Fruit fly (Drosophila melanogaster) whole organism, embryonic: ENCODE measurements around the gene CG34135.

Experiments used
- Atf3 ChIP-seq: fragments of 200-800 bp; sonication (Bioruptor generic); optimal IDR thresholded peaks from 3 replicates; lab custom pipeline; 2016; ENCODE audit warnings: missing biosample characterization, missing genetic modification characterization
- Bgb ChIP-seq: fragments of 200-800 bp; sonication (Bioruptor generic); IDR thresholded peaks from 2 replicates; pipeline ENCODE4 v1.3.6; 2022; ENCODE audit warnings: missing biosample characterization, missing genetic modification characterization; ENCODE audit not compliant: partially characterized antibody
- CG10209 ChIP-seq: fragments of 200-800 bp; sonication (Bioruptor generic); optimal IDR thresholded peaks from 3 replicates; lab custom pipeline; 2017; ENCODE audit warnings: missing biosample characterization, mild to moderate bottlenecking, missing genetic modification characterization, missing genetic modification reagents
- CG1024 ChIP-seq: fragments of 200-800 bp; sonication (Bioruptor generic); IDR thresholded peaks from 2 replicates; pipeline ENCODE4 v1.3.6; 2022; ENCODE audit warnings: missing biosample characterization, missing genetic modification characterization
- CG12769 ChIP-seq: fragments of 200-800 bp; sonication (Bioruptor generic); optimal IDR thresholded peaks from 2 replicates; lab custom pipeline; 2019; ENCODE audit warnings: missing biosample characterization, mild to moderate bottlenecking, missing genetic modification characterization, moderate library complexity
- CG13296 ChIP-seq: fragments of 200-800 bp; sonication (Bioruptor generic); optimal IDR thresholded peaks from 3 replicates; lab custom pipeline; 2018; ENCODE audit warnings: missing biosample characterization, mild to moderate bottlenecking, missing genetic modification characterization
- CG13894 ChIP-seq: fragments of 200-800 bp; sonication (Bioruptor generic); optimal IDR thresholded peaks from 3 replicates; lab custom pipeline; 2018; ENCODE audit warnings: missing biosample characterization, mild to moderate bottlenecking, missing genetic modification characterization, moderate library complexity
- CG14710 ChIP-seq: fragments of 200-800 bp; sonication (Bioruptor generic); optimal IDR thresholded peaks from 3 replicates; lab custom pipeline; 2019; ENCODE audit warnings: missing biosample characterization, mild to moderate bottlenecking, missing genetic modification characterization, moderate library complexity
- CG1529 ChIP-seq: fragments of 200-800 bp; sonication (Bioruptor generic); optimal IDR thresholded peaks from 3 replicates; lab custom pipeline; 2018; ENCODE audit warnings: missing biosample characterization, missing genetic modification characterization
- CG15514 ChIP-seq: fragments of 200-800 bp; sonication (Bioruptor generic); optimal IDR thresholded peaks from 3 replicates; lab custom pipeline; 2017; ENCODE audit warnings: missing biosample characterization, missing genetic modification characterization, mild to moderate bottlenecking, moderate library complexity, missing genetic modification reagents
- CG17359 ChIP-seq: fragments of 200-800 bp; sonication (Bioruptor generic); optimal IDR thresholded peaks from 3 replicates; lab custom pipeline; 2018; ENCODE audit warnings: missing biosample characterization, mild to moderate bottlenecking, missing genetic modification characterization, moderate library complexity
- CG17361 ChIP-seq: fragments of 200-800 bp; sonication (Bioruptor generic); IDR thresholded peaks from 3 replicates; pipeline ENCODE4 v1.3.6; 2022; ENCODE audit warnings: missing biosample characterization, missing genetic modification characterization
- CG34376 ChIP-seq: fragments of 200-800 bp; sonication (Bioruptor generic); optimal IDR thresholded peaks from 2 replicates; lab custom pipeline; 2018; ENCODE audit warnings: missing biosample characterization, mild to moderate bottlenecking, missing genetic modification characterization
- CG3995 ChIP-seq: fragments of 200-800 bp; sonication (Bioruptor generic); optimal IDR thresholded peaks from 3 replicates; lab custom pipeline; 2016; ENCODE audit warnings: missing biosample characterization, missing genetic modification characterization
- CG5245 ChIP-seq: fragments of 200-800 bp; sonication (Bioruptor generic); optimal IDR thresholded peaks from 3 replicates; lab custom pipeline; 2016; ENCODE audit warnings: missing biosample characterization, missing genetic modification characterization
- CG6854 ChIP-seq: fragments of 200-800 bp; sonication (Bioruptor generic); optimal IDR thresholded peaks from 3 replicates; lab custom pipeline; 2017; ENCODE audit warnings: missing biosample characterization, mild to moderate bottlenecking, missing genetic modification characterization
- CG7987 ChIP-seq: fragments of 200-800 bp; sonication (Bioruptor generic); optimal IDR thresholded peaks from 2 replicates; lab custom pipeline; 2018; ENCODE audit warnings: missing biosample characterization, mild to moderate bottlenecking, missing genetic modification characterization, moderate library complexity
- CG8290 ChIP-seq, 3 experiments: fragments of 200-800 bp; sonication (Bioruptor generic); optimal IDR thresholded peaks; 2 replicates each; lab custom pipeline; 2016 to 2019; ENCODE audit warnings: missing biosample characterization in 3 of 3, missing genetic modification characterization in 3 of 3, mild to moderate bottlenecking in 2 of 3, moderate library complexity in 1 of 3
- CTCF ChIP-seq: fragments of 200-800 bp; sonication (Bioruptor generic); optimal IDR thresholded peaks from 2 replicates; lab custom pipeline; 2017; ENCODE audit warnings: missing biosample characterization, mild to moderate bottlenecking, missing genetic modification characterization, moderate library complexity
- Deaf1 ChIP-seq: fragments of 200-800 bp; optimal IDR thresholded peaks from 3 replicates; lab custom pipeline; 2019; ENCODE audit warnings: missing biosample characterization, mild to moderate bottlenecking, missing genetic modification characterization, moderate library complexity
- Eip74EF ChIP-seq, 2 experiments: fragments of 200-800 bp in 1 of 2; fragments of >200 bp in 1 of 2; sonication (Bioruptor generic) in 1 of 2; optimal IDR thresholded peaks; 2 replicates each; lab custom pipeline; 2017 to 2019; ENCODE audit warnings: missing biosample characterization in 2 of 2, missing genetic modification characterization in 2 of 2, mild to moderate bottlenecking in 1 of 2, moderate library complexity in 1 of 2
- Ets97D ChIP-seq: fragments of 200-800 bp; sonication (Bioruptor generic); optimal IDR thresholded peaks from 3 replicates; lab custom pipeline; 2016; ENCODE audit warnings: missing biosample characterization, missing genetic modification characterization
- HLH54F ChIP-seq: fragments of 200-800 bp; sonication (Bioruptor generic); optimal IDR thresholded peaks from 3 replicates; lab custom pipeline; 2016; ENCODE audit warnings: missing biosample characterization, missing genetic modification characterization
- Hmr ChIP-seq: fragments of 200-800 bp; sonication (Bioruptor generic); optimal IDR thresholded peaks from 3 replicates; lab custom pipeline; 2017; ENCODE audit warnings: mild to moderate bottlenecking, missing biosample characterization, missing genetic modification reagents, missing genetic modification characterization
- Hr78 ChIP-seq, 2 experiments: fragments of 200-800 bp in 1 of 2; fragments of >200 bp in 1 of 2; sonication (Bioruptor generic) in 1 of 2; optimal IDR thresholded peaks; 2 replicates each; lab custom pipeline; 2017 to 2019; ENCODE audit warnings: missing biosample characterization in 2 of 2, missing genetic modification characterization in 2 of 2, mild to moderate bottlenecking in 1 of 2, moderate library complexity in 1 of 2
- Hsf ChIP-seq: fragments of 200-800 bp; sonication (Bioruptor generic); optimal IDR thresholded peaks from 3 replicates; lab custom pipeline; 2016; ENCODE audit warnings: missing biosample characterization, missing genetic modification characterization
- Med ChIP-seq: fragments of 200-800 bp; sonication (Bioruptor generic); peaks from one replicate; lab custom pipeline; 2016; ENCODE audit warnings: missing biosample characterization, missing genetic modification characterization, mild to moderate bottlenecking, inconsistent platforms, moderate library complexity
- Nf-YC ChIP-seq: fragments of 200-800 bp; optimal IDR thresholded peaks from 3 replicates; lab custom pipeline; 2019; ENCODE audit warnings: missing biosample characterization, mild to moderate bottlenecking, missing genetic modification characterization, moderate library complexity
- Sin3A ChIP-seq: fragments of >200 bp; optimal IDR thresholded peaks from 2 replicates; lab custom pipeline; 2018
- abd-A ChIP-seq: fragments of 200-800 bp; sonication (Bioruptor generic); optimal IDR thresholded peaks from 3 replicates; lab custom pipeline; 2019; ENCODE audit warnings: missing biosample characterization, mild to moderate bottlenecking, missing genetic modification characterization, moderate library complexity
- al ChIP-seq: fragments of 200-800 bp; sonication (Bioruptor generic); IDR thresholded peaks from 2 replicates; pipeline ENCODE4 v1.3.6; 2022; ENCODE audit warnings: missing biosample characterization, missing genetic modification characterization
- bigmax ChIP-seq: fragments of 200-800 bp; sonication (Bioruptor generic); optimal IDR thresholded peaks from 2 replicates; lab custom pipeline; 2018; ENCODE audit warnings: missing biosample characterization, mild to moderate bottlenecking, missing genetic modification characterization
- chinmo ChIP-seq: fragments of 200-800 bp; sonication (Bioruptor generic); IDR thresholded peaks from 4 replicates; pipeline ENCODE4 v1.3.6; 2022; ENCODE audit warnings: missing biosample characterization, missing genetic modification characterization; ENCODE audit not compliant: partially characterized antibody
- croc ChIP-seq: fragments of 200-800 bp; sonication (Bioruptor generic); conservative IDR thresholded peaks from 3 replicates; pipeline ENCODE4 v1.3.6; 2022; ENCODE audit warnings: missing biosample characterization, missing genetic modification characterization
- dysf ChIP-seq: fragments of 200-800 bp; sonication (Bioruptor generic); IDR thresholded peaks from 3 replicates; pipeline ENCODE4 v1.3.6; 2022; ENCODE audit warnings: missing biosample characterization, missing genetic modification characterization
- lab ChIP-seq: fragments of 200-800 bp; sonication (Bioruptor generic); optimal IDR thresholded peaks from 3 replicates; lab custom pipeline; 2017; ENCODE audit warnings: missing biosample characterization, missing genetic modification characterization, mild to moderate bottlenecking, moderate library complexity, missing genetic modification reagents
- pzg ChIP-seq: fragments of 200-800 bp; sonication (Bioruptor generic); optimal IDR thresholded peaks from 3 replicates; lab custom pipeline; 2018; ENCODE audit warnings: missing biosample characterization, mild to moderate bottlenecking, missing genetic modification characterization, moderate library complexity
- repo ChIP-seq: fragments of 200-800 bp; sonication (Bioruptor generic); optimal IDR thresholded peaks from 2 replicates; lab custom pipeline; 2016; ENCODE audit warnings: missing biosample characterization, missing genetic modification characterization
- scrt ChIP-seq: fragments of 200-800 bp; sonication (Bioruptor generic); optimal IDR thresholded peaks from 2 replicates; lab custom pipeline; 2018; ENCODE audit warnings: missing biosample characterization, mild to moderate bottlenecking, missing genetic modification characterization, moderate library complexity
- sima ChIP-seq: fragments of 200-800 bp; sonication (Bioruptor generic); optimal IDR thresholded peaks from 2 replicates; lab custom pipeline; 2016; ENCODE audit warnings: missing biosample characterization, missing genetic modification characterization
- sug ChIP-seq: fragments of 200-800 bp; optimal IDR thresholded peaks from 2 replicates; lab custom pipeline; 2019; ENCODE audit warnings: missing biosample characterization, mild to moderate bottlenecking, missing genetic modification characterization, moderate library complexity
- vvl ChIP-seq: fragments of 200-800 bp; sonication (Bioruptor generic); IDR thresholded peaks from 2 replicates; pipeline ENCODE4 v1.3.6; 2022; ENCODE audit warnings: missing biosample characterization, missing genetic modification characterization

CG34135 gene

DNA sequence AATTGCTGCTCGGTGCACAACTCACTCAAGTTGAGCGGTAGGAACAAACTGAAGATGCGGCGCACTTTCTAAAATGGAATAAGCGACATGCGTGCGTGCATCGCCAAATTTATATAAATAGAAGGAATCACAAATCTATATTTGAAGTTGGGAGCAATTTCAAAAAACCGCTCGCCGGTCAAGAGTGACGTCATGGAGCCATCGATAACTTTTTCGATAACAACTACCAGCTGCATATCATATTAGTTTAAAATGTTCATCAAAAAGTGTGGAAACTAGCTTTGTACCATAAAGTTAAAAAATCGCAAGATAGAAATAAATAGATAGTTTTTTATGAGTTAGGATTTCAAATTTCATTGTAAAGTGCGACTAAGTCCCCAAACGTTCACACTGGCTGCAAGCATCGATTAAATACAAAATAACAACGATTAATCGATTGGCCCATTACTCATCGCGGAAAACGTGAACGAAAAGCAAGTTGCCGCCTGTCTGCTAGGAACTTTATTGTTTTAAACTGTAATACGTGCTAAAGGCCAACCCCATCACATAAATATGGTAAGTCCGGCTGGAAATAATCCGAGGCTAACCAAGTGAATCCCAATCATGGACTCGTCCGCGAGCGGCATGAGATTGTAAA, 33.3 kb upstream of the CG34135 start, which contains the start of the genes Pif1A, Pif1B and CCT7 (continued):
- TF ChIP-seq CG17359 (tag; lab: Kevin White, UChicago): no peak
- peak; percentile 94 for TF ChIP-seq bigmax (GFP tag; lab: Kevin White, UChicago)
- TF ChIP-seq sima (GFP tag; lab: Kevin White, UChicago): no peak
- TF ChIP-seq CG17361: peak; percentile 38; the same call in 1 of the 3 replicates
- peak; percentile 35 for TF ChIP-seq Hsf (GFP tag; lab: Kevin White, UChicago)

DNA sequence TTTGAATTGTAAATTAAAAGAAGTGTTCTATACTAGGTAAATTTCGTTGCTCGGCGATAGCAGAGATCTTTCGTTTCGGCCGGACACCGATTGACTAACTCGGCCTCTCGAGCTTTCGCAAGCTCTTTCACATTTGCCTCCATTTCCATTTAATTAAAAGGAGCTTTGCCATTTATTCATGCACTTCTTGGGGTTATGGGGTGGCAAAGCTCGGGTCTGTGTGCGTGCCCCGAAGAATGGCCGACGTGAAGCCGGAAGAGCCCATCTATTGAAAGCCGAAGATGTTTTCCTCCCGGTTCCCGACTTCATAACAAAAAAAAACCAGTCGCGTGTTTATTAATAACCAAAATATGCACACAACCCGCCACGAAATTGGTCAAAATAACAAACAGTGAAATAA, 31.9 kb upstream of the CG34135 start:
- TF ChIP-seq dysf (GFP tag; lab: Robert Waterston, UW) (peak; percentile 26; the same call in 1 of the 3 replicates), CG15514 (GFP tag; lab: Kevin White, UChicago) (peak; percentile 10), Bgb (GFP tag; lab: Robert Waterston, UW) (no peak), CG13296 (GFP tag; lab: Kevin White, UChicago) (peak; percentile 38), CG34376 (peak; percentile 55), CG7987 (peak; percentile 12), abd-A (tag; lab: Kevin White, UChicago) (peak; percentile 76), CG1529 (no peak), pzg (GFP tag; lab: Kevin White, UChicago) (peak; percentile 3), Hr78 (GFP tag; optimal IDR thresholded peaks at IDR 0.05; lab: Kevin White, UChicago) (peak in 1 of 2 experiments; percentile 65), Med (GFP tag; lab: Kevin White, UChicago) (peak; percentile 72), CG5245 (no peak), CTCF (GFP tag; lab: Kevin White, UChicago) (no peak), bigmax (GFP tag; lab: Kevin White, UChicago) (peak; percentile 33), lab (GFP tag; lab: Kevin White, UChicago) (peak; percentile 39), al (no peak), Eip74EF (GFP tag; optimal IDR thresholded peaks at IDR 0.05; lab: Kevin White, UChicago) (peak in 1 of 2 experiments; percentile 66), vvl (peak; percentile 54; the same call in 1 of the 2 replicates), HLH54F (GFP tag; lab: Kevin White, UChicago) (no peak), CG6854 (GFP tag; lab: Kevin White, UChicago) (no peak), scrt (GFP tag; lab: Kevin White, UChicago) (peak; percentile 6), CG1024 (GFP tag; lab: Robert Waterston, UW) (no peak), CG10209 (GFP tag; lab: Kevin White, UChicago) (no peak), CG12769 (tag; lab: Kevin White, UChicago) (peak; percentile 54), Nf-YC (no peak), croc (GFP tag; lab: Robert Waterston, UW) (no peak), sug (tag; lab: Kevin White, UChicago) (no peak), CG3995 (no peak), Hmr (peak; percentile 20), Ets97D (peak; percentile 16), CG14710 (tag; lab: Kevin White, UChicago) (no peak), Deaf1 (tag; lab: Kevin White, UChicago) (peak; percentile 93), CG13894 (tag; lab: Kevin White, UChicago) (peak; percentile 90), CG8290 (GFP tag; optimal IDR thresholded peaks at IDR 0.05; lab: Kevin White, UChicago) (no peak), CG8290 (tag; optimal IDR thresholded peaks at IDR 0.05; lab: Kevin White, UChicago) (peak in 1 of 2 experiments; percentile 11), repo (GFP tag; lab: Kevin White, UChicago) (no peak), Sin3A (no peak), chinmo (GFP tag; lab: Robert Waterston, UW) (peak; percentile 89), Atf3 (GFP tag; lab: Kevin White, UChicago) (no peak)
